Fruit fly (Drosophila melanogaster) S2 (cell line): ENCODE data around the gene CG34447.

ENCODE experiments used
- CG8478 ChIP-seq: fragments of >200 bp; optimal IDR thresholded peaks from 2 replicates; lab custom pipeline; 2018
- CTCF ChIP-seq, 2 experiments: fragments of >200 bp; optimal IDR thresholded peaks; 2 replicates each; lab custom pipeline; 2018

CG34447 gene

DNA sequence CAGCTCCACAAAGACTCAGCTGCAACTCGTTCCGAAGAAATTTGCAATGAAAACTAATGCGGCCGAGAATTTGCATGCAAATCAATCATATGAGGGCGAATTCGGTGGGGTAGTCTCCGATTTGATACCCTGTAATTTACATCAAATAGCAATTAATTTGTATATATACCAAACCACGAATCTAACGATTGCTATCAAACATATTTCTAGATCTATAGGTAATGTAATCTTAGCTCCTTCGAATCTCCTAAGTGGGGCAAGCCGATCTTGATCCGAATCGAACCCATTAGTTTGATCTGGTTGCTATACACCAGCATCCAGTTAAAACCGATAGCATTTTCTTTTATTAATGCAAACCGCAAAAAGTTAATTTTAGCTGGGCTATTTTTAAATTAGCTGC, 14.4 kb upstream of the CG34447 start:
- no peak for TF ChIP-seq CTCF (optimal IDR thresholded peaks at IDR 0.05; lab: Kevin White, UChicago)
- TF ChIP-seq CG8478: no peak

dm6 chr2L:2433494-2434054, 13.8 kb upstream of the CG34447 start:
- TF ChIP-seq CG8478 (no peak), CTCF (optimal IDR thresholded peaks at IDR 0.05; lab: Kevin White, UChicago) (no peak)

- no peak for TF ChIP-seq CG8478
- TF ChIP-seq CTCF (optimal IDR thresholded peaks at IDR 0.05; lab: Kevin White, UChicago): no peak
These were observed 13.1 kb upstream of the CG34447 start for dm6 chr2L:2432809-2433493.

DNA sequence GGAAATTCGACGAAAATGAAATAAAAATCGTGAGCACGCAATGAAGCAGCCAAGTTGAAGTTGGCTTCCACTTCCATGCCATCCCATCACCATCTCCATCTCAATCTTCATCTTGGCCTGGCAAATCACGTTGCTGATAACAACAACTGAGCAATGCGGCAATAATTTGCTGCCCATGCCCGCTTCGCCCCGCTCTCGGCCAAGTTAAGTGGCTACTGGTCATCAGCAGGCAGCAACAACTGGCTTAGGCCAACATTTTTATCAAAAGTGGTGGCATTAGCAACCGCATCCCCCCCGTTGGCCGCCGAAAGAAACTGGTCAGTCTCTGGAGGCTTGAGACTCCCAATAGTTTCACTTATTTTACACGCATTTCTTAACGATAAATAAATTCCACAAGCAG, 10.4 kb upstream of the CG34447 start:
- no peak for TF ChIP-seq CTCF (optimal IDR thresholded peaks at IDR 0.05; lab: Kevin White, UChicago)
- no peak for TF ChIP-seq CG8478

dm6 chr2L:2429588-2429987, 9.8 kb upstream of the CG34447 start:
- TF ChIP-seq CG8478 (no peak), CTCF (optimal IDR thresholded peaks at IDR 0.05; lab: Kevin White, UChicago) (no peak)

- TF ChIP-seq CTCF (optimal IDR thresholded peaks at IDR 0.05; lab: Kevin White, UChicago) (no peak), CG8478 (no peak)
These were observed 8.3 kb upstream of the CG34447 start, which contains the start of gene dpp for dm6 chr2L:2428209-2428488. Gene dpp (plus strand): TSS chr2L:2428372.

DNA sequence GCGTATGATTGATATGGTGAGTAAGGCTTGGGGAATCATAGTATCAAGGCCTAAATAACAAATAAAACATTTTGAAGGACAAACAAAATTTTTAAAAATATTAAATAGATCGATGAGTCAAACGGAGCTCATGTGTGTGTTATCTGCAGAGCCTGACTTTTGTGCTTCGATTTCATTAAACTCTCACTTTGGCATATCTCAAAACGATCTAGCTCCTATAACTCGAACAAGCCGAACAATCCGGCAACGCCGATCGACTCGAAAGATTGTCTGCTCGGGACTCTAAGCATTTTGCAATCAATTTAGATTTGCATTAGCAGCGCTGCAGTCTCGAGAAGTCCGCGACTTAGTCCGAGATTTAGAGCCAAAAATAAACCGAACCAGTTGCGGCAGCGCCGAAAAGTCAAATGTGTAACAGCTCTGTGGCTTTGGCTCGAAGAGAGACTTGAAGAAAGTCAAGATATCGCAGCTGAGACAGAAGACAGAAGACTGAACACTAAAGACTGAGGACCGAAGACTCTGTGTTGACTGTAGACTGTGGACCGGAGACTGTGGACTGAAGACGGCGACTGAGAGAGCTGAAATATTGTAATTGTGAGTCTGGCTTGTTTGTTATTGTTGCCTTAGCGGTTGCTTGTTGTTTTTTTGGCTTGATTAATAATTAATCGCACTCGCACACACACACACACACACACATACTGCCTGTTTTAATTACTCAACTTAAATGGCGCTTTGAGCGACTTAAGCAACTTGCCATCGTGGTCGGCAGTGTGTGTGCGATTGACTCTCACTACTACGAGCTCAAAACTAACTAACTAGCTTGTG, 7.8 kb upstream of the CG34447 start:
- TF ChIP-seq CG8478 (no peak), CTCF (optimal IDR thresholded peaks at IDR 0.05; lab: Kevin White, UChicago) (no peak)

DNA sequence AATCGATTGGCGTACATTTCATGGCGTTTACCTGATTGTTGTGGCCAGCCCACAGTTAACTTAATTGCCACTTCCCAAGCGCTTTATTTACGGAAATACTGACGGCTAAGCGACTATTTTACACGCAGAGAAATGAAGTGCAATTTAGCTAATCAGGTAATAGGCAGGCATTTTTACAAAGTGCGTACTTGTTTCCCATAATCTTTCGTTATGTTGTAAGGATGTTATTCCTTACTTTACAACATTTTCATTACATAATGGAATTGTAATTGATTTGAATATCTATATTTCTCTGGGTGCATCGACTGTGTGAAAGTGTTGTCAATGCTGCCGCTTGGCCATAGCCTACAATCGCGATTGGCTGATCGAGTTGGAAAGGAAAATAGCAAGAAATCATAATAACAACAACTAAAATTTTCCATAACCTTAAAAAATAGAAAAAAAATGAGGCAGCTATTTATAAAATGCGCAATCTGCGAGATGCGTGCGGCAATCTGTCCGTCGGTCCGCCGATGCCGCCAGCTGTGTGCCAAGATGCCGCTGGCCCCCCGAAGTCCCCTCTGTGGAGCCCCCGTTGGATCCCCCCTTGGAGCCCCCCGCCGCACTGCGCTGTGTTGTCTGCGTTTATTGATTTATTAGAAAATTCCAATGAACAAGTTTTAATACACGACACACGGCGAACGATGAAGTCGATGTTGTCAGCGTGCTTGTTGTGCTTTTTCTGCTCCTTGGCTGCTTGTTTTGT, 6.8 kb upstream of the CG34447 start:
- TF ChIP-seq CG8478 (no peak), CTCF (optimal IDR thresholded peaks at IDR 0.05; lab: Kevin White, UChicago) (no peak)

DNA sequence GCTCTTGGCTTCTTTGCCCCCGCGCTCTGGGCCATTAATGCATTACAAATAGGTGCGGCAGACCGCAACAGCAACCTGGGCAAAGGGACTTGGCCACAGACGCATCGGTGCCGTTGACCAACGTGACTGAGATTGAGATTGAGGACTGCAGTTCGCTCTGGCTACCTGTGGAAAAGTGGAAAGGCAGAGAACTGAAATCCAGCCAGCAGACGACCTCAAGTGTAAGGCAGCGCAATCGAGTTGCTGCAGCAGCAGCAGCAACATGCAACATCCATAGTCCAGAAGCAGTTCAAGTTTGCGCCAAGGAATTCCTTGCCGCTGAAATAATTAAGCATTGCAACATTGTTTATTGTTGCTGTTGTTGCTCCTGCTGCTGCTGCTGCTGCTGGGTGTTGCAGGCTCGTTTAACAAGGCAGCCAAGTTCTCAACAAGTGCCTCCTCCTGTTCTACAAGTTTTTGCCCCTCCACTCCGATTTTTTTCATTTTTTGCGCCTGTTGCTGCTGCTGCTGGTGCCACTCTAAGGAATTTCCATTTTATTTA, 5.9 kb upstream of the CG34447 start:
- TF ChIP-seq CG8478 (no peak), CTCF (optimal IDR thresholded peaks at IDR 0.05; lab: Kevin White, UChicago) (no peak)

dm6 chr2L:2424497-2424896, 4.7 kb upstream of the CG34447 start, which contains the start of gene CG44139:
Gene CG44139 (plus strand): TSS chr2L:2424797.
- TF ChIP-seq CTCF (optimal IDR thresholded peaks at IDR 0.05; lab: Kevin White, UChicago) (no peak), CG8478 (no peak)

- TF ChIP-seq CG8478 (no peak), CTCF (optimal IDR thresholded peaks at IDR 0.05; lab: Kevin White, UChicago) (no peak)
These were observed 677 bp upstream of the CG34447 start, which contains the start of gene CG9886 for dm6 chr2L:2420490-2420889. Gene CG9886 (plus strand): TSS chr2L:2420830.

dm6 chr2L:2417865-2418264, 1.9 kb downstream of the CG34447 start, which contains the start of gene CG34448:
Gene CG34448 (minus strand): TSS chr2L:2417965.
- no peak for TF ChIP-seq CTCF (optimal IDR thresholded peaks at IDR 0.05; lab: Kevin White, UChicago)
- no peak for TF ChIP-seq CG8478

DNA sequence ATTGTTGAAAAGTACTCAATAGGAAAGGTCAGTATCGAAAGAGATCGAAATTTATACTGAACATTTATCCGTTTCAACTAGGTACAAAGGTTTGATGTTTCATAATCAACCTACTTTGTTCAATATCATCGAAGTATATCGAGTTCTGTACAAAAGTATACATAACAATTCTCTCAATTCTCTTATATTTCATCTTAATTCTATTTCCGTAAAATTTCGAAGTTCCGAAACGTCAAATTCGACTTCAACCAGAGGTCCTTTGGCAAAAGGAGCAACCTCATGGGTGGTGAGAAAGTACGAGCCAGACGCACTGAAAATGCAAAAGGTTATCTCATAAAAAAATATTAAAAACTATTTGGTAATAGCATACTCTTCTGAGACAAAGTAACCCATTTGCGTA, 3.2 kb downstream of the CG34447 start, which contains the start of gene CG31948:
CG31948 (minus strand) TSS at position 101 of the 400 bp plus-strand sequence.
- TF ChIP-seq CTCF (optimal IDR thresholded peaks at IDR 0.05; lab: Kevin White, UChicago) (no peak), CG8478 (no peak)

dm6 chr2L:2415109-2415508, 4.7 kb downstream of the CG34447 start, which contains the start of gene CG18641:
Gene CG18641 (minus strand): TSS chr2L:2415322.
- no peak for TF ChIP-seq CTCF (optimal IDR thresholded peaks at IDR 0.05; lab: Kevin White, UChicago)
- no peak for TF ChIP-seq CG8478

dm6 chr2L:2413093-2413492, 6.7 kb downstream of the CG34447 start:
- TF ChIP-seq CG8478 (no peak), CTCF (optimal IDR thresholded peaks at IDR 0.05; lab: Kevin White, UChicago) (no peak)
